Fruit fly (Drosophila melanogaster) whole organism, embryonic: Measurements from ENCODE around the gene Mgat4a.

ENCODE experiments used
- Adf1 ChIP-seq: fragments of 200-800 bp; sonication (Bioruptor generic); IDR thresholded peaks from 2 replicates; pipeline ENCODE4 v1.3.6; 2022; ENCODE audit warnings: missing biosample characterization, missing genetic modification characterization
- Atf-2 ChIP-seq: fragments of 200-800 bp; sonication (Bioruptor generic); optimal IDR thresholded peaks from 2 replicates; lab custom pipeline; 2016; ENCODE audit warnings: missing biosample characterization, missing genetic modification characterization
- CG10267 ChIP-seq: fragments of 200-800 bp; sonication (Bioruptor generic); optimal IDR thresholded peaks from 2 replicates; lab custom pipeline; 2018; ENCODE audit warnings: missing biosample characterization, mild to moderate bottlenecking, missing genetic modification characterization, moderate library complexity
- CG10979 ChIP-seq: fragments of 200-800 bp; sonication (Bioruptor generic); optimal IDR thresholded peaks from 2 replicates; lab custom pipeline; 2018; ENCODE audit warnings: missing biosample characterization, mild to moderate bottlenecking, missing genetic modification characterization, moderate library complexity
- CG11093 ChIP-seq: fragments of 200-800 bp; sonication (Bioruptor generic); IDR thresholded peaks from 3 replicates; pipeline ENCODE4 v1.3.6; 2022; ENCODE audit warnings: missing biosample characterization, missing genetic modification characterization
- CG12071 ChIP-seq: fragments of 200-800 bp; sonication (Bioruptor generic); optimal IDR thresholded peaks from 3 replicates; lab custom pipeline; 2018; ENCODE audit warnings: missing biosample characterization, mild to moderate bottlenecking, missing genetic modification characterization
- CG12155 ChIP-seq: fragments of 200-800 bp; sonication (Bioruptor generic); optimal IDR thresholded peaks from 3 replicates; lab custom pipeline; 2016; ENCODE audit warnings: missing biosample characterization, missing genetic modification characterization
- CG13287 ChIP-seq: fragments of 200-800 bp; sonication (Bioruptor generic); IDR thresholded peaks from 2 replicates; pipeline ENCODE4 v1.3.6; 2022; ENCODE audit warnings: missing biosample characterization, missing genetic modification characterization; ENCODE audit not compliant: partially characterized antibody
- CG15073 ChIP-seq: fragments of 200-800 bp; sonication (Bioruptor generic); optimal IDR thresholded peaks from 2 replicates; lab custom pipeline; 2016; ENCODE audit warnings: missing biosample characterization, missing genetic modification characterization
- CG1602 ChIP-seq: fragments of 200-800 bp; sonication (Bioruptor generic); optimal IDR thresholded peaks from 3 replicates; lab custom pipeline; 2016; ENCODE audit warnings: missing biosample characterization, missing genetic modification characterization
- CG16863 ChIP-seq: fragments of 200-800 bp; sonication (Bioruptor generic); optimal IDR thresholded peaks from 3 replicates; lab custom pipeline; 2016; ENCODE audit warnings: missing biosample characterization, missing genetic modification characterization
- CG1792 ChIP-seq: fragments of 200-800 bp; sonication (Bioruptor generic); optimal IDR thresholded peaks from 2 replicates; lab custom pipeline; 2016; ENCODE audit warnings: missing biosample characterization, missing genetic modification characterization
- CG18262 ChIP-seq: fragments of 200-800 bp; optimal IDR thresholded peaks from 3 replicates; lab custom pipeline; 2019; ENCODE audit warnings: missing biosample characterization, mild to moderate bottlenecking, missing genetic modification characterization, moderate library complexity
- CG34376 ChIP-seq: fragments of 200-800 bp; sonication (Bioruptor generic); optimal IDR thresholded peaks from 2 replicates; lab custom pipeline; 2018; ENCODE audit warnings: missing biosample characterization, mild to moderate bottlenecking, missing genetic modification characterization
- CG34422 ChIP-seq: fragments of 200-800 bp; sonication (Bioruptor generic); IDR thresholded peaks from 3 replicates; pipeline ENCODE4 v1.3.6; 2022; ENCODE audit warnings: missing biosample characterization, missing genetic modification characterization
- CG3847 ChIP-seq: fragments of 200-800 bp; sonication (Bioruptor generic); IDR thresholded peaks from 2 replicates; pipeline ENCODE4 v1.3.6; 2022; ENCODE audit warnings: missing biosample characterization, missing genetic modification characterization
- CG42726 ChIP-seq: fragments of 200-800 bp; sonication (Bioruptor generic); IDR thresholded peaks from 2 replicates; pipeline ENCODE4 v1.3.6; 2022; ENCODE audit warnings: missing biosample characterization, missing genetic modification characterization; ENCODE audit not compliant: partially characterized antibody
- CG4282 ChIP-seq: fragments of 200-800 bp; sonication (Bioruptor generic); optimal IDR thresholded peaks from 2 replicates; lab custom pipeline; 2016; ENCODE audit warnings: missing biosample characterization, missing genetic modification characterization
- CG6683 ChIP-seq: fragments of 200-800 bp; sonication (Bioruptor generic); optimal IDR thresholded peaks from 2 replicates; lab custom pipeline; 2017; ENCODE audit warnings: missing biosample characterization, mild to moderate bottlenecking, missing genetic modification characterization, missing genetic modification reagents
- CG7987 ChIP-seq: fragments of 200-800 bp; sonication (Bioruptor generic); optimal IDR thresholded peaks from 2 replicates; lab custom pipeline; 2018; ENCODE audit warnings: missing biosample characterization, mild to moderate bottlenecking, missing genetic modification characterization, moderate library complexity
- CG9437 ChIP-seq: fragments of 200-800 bp; sonication (Bioruptor generic); optimal IDR thresholded peaks from 2 replicates; lab custom pipeline; 2018; ENCODE audit warnings: missing biosample characterization, mild to moderate bottlenecking, missing genetic modification characterization
- CG9817 ChIP-seq: fragments of 200-800 bp; sonication (Bioruptor generic); optimal IDR thresholded peaks from 2 replicates; lab custom pipeline; 2018; ENCODE audit warnings: missing biosample characterization, mild to moderate bottlenecking, missing genetic modification characterization, moderate library complexity
- Drgx ChIP-seq: fragments of 200-800 bp; sonication (Bioruptor generic); IDR thresholded peaks from 2 replicates; pipeline ENCODE4 v1.3.6; 2022; ENCODE audit warnings: missing biosample characterization, missing genetic modification characterization
- Hsf ChIP-seq: fragments of 200-800 bp; sonication (Bioruptor generic); optimal IDR thresholded peaks from 3 replicates; lab custom pipeline; 2016; ENCODE audit warnings: missing biosample characterization, missing genetic modification characterization
- Mad ChIP-seq: fragments of 200-800 bp; sonication (Bioruptor generic); optimal IDR thresholded peaks from 2 replicates; lab custom pipeline; 2016; ENCODE audit warnings: missing biosample characterization, missing genetic modification characterization
- Max ChIP-seq: fragments of 200-800 bp; sonication (Bioruptor generic); optimal IDR thresholded peaks from 2 replicates; lab custom pipeline; 2016; ENCODE audit warnings: missing biosample characterization, mild to moderate bottlenecking, missing genetic modification characterization
- Neu2 ChIP-seq: fragments of 200-800 bp; sonication (Bioruptor generic); optimal IDR thresholded peaks from 3 replicates; lab custom pipeline; 2016; ENCODE audit warnings: missing biosample characterization, missing genetic modification characterization, borderline replicate concordance
- Nf-YA ChIP-seq: fragments of 200-800 bp; sonication (Bioruptor generic); IDR thresholded peaks from 2 replicates; pipeline ENCODE4 v1.3.6; 2022; ENCODE audit warnings: missing biosample characterization, missing genetic modification characterization
- Rfx ChIP-seq: fragments of 200-800 bp; sonication (Bioruptor generic); IDR thresholded peaks from 2 replicates; pipeline ENCODE4 v1.3.6; 2022; ENCODE audit warnings: missing biosample characterization, missing genetic modification characterization
- Side ChIP-seq: fragments of 200-800 bp; sonication (Bioruptor generic); optimal IDR thresholded peaks from 2 replicates; lab custom pipeline; 2016; ENCODE audit warnings: missing biosample characterization, missing genetic modification characterization
- Sry-β ChIP-seq: fragments of 200-800 bp; sonication (Bioruptor generic); optimal IDR thresholded peaks from 2 replicates; lab custom pipeline; 2018; ENCODE audit warnings: missing biosample characterization, mild to moderate bottlenecking, missing genetic modification characterization, moderate library complexity
- Trl ChIP-seq, 3 experiments: fragments of >200 bp in 2 of 3; fragments of 200-800 bp in 1 of 3; sonication (Bioruptor generic) in 1 of 3; optimal IDR thresholded peaks; 2 replicates in 1 of 3; 3 replicates in 2 of 3; lab custom pipeline; 2016 to 2017; ENCODE audit warnings: missing biosample characterization in 1 of 3, missing genetic modification characterization in 1 of 3
- Vsx1 ChIP-seq: fragments of 200-800 bp; sonication (Bioruptor generic); optimal IDR thresholded peaks from 2 replicates; lab custom pipeline; 2017; ENCODE audit warnings: missing biosample characterization, mild to moderate bottlenecking, missing genetic modification characterization, missing genetic modification reagents
- bab2 ChIP-seq: fragments of 200-800 bp; sonication (Bioruptor generic); optimal IDR thresholded peaks from 2 replicates; lab custom pipeline; 2016; ENCODE audit warnings: missing biosample characterization, missing genetic modification characterization
- corto ChIP-seq: fragments of 200-800 bp; sonication (Bioruptor generic); optimal IDR thresholded peaks from 2 replicates; lab custom pipeline; 2016; ENCODE audit warnings: missing biosample characterization, mild to moderate bottlenecking, missing genetic modification characterization, moderate library complexity
- crp ChIP-seq, 2 experiments: fragments of 200-800 bp; sonication (Bioruptor generic); optimal IDR thresholded peaks; 2 replicates in 1 of 2; 3 replicates in 1 of 2; lab custom pipeline; 2017; ENCODE audit warnings: missing biosample characterization in 2 of 2, missing genetic modification characterization in 2 of 2, mild to moderate bottlenecking in 1 of 2, moderate library complexity in 1 of 2
- dmrt11E ChIP-seq: fragments of 200-800 bp; sonication (Bioruptor generic); optimal IDR thresholded peaks from 3 replicates; lab custom pipeline; 2018; ENCODE audit warnings: missing biosample characterization, mild to moderate bottlenecking, missing genetic modification characterization, moderate library complexity
- emc ChIP-seq: fragments of 200-800 bp; sonication (Bioruptor generic); optimal IDR thresholded peaks from 2 replicates; lab custom pipeline; 2016; ENCODE audit warnings: missing biosample characterization, missing genetic modification characterization
- esg ChIP-seq: fragments of 200-800 bp; sonication (Bioruptor generic); conservative IDR thresholded peaks from 2 replicates; pipeline ENCODE4 v1.3.6; 2022; ENCODE audit warnings: missing biosample characterization, missing genetic modification characterization
- ftz-f1 ChIP-seq: fragments of 200-800 bp; sonication (Bioruptor generic); optimal IDR thresholded peaks from 2 replicates; lab custom pipeline; 2016; ENCODE audit warnings: missing biosample characterization, missing genetic modification characterization
- gfzf ChIP-seq: fragments of 200-800 bp; sonication (Bioruptor generic); optimal IDR thresholded peaks from 2 replicates; lab custom pipeline; 2016; ENCODE audit warnings: missing biosample characterization, mild to moderate bottlenecking, missing genetic modification characterization, moderate library complexity
- hkb ChIP-seq, 2 experiments: fragments of 200-800 bp in 1 of 2; fragments of >200 bp in 1 of 2; sonication (Bioruptor generic) in 1 of 2; IDR thresholded peaks in 1 of 2; optimal IDR thresholded peaks in 1 of 2; 2 replicates each; pipeline versions ENCODE4 v1.3.6 to Lab custom; 2017 to 2022; ENCODE audit warnings: missing biosample characterization in 1 of 2, missing genetic modification characterization in 1 of 2
- lilli ChIP-seq: fragments of 200-800 bp; sonication (Bioruptor generic); optimal IDR thresholded peaks from 3 replicates; lab custom pipeline; 2016; ENCODE audit warnings: missing biosample characterization, missing genetic modification characterization
- pita ChIP-seq: fragments of 200-800 bp; sonication (Bioruptor generic); optimal IDR thresholded peaks from 2 replicates; lab custom pipeline; 2017; ENCODE audit warnings: missing biosample characterization, mild to moderate bottlenecking, missing genetic modification characterization
- ranshi ChIP-seq: fragments of 200-800 bp; sonication (Bioruptor generic); IDR thresholded peaks from 2 replicates; pipeline ENCODE4 v1.3.6; 2022; ENCODE audit warnings: missing biosample characterization, missing genetic modification characterization
- row ChIP-seq: fragments of 200-800 bp; sonication (Bioruptor generic); IDR thresholded peaks from 3 replicates; pipeline ENCODE4 v1.3.6; 2022; ENCODE audit warnings: missing biosample characterization, missing genetic modification characterization
- sr ChIP-seq: fragments of 200-800 bp; sonication (Bioruptor generic); IDR thresholded peaks from 3 replicates; pipeline ENCODE4 v1.3.6; 2022; ENCODE audit warnings: missing biosample characterization, missing genetic modification characterization
- stc ChIP-seq: fragments of 200-800 bp; sonication (Bioruptor generic); IDR thresholded peaks from 2 replicates; pipeline ENCODE4 v1.3.6; 2022; ENCODE audit warnings: missing biosample characterization, missing genetic modification characterization
- wek ChIP-seq: fragments of 200-800 bp; sonication (Bioruptor generic); optimal IDR thresholded peaks from 3 replicates; lab custom pipeline; 2018; ENCODE audit warnings: missing biosample characterization, mild to moderate bottlenecking, missing genetic modification characterization, moderate library complexity
- yki ChIP-seq: fragments of >200 bp; optimal IDR thresholded peaks from 3 replicates; lab custom pipeline; 2018

The Mgat4a gene

DNA sequence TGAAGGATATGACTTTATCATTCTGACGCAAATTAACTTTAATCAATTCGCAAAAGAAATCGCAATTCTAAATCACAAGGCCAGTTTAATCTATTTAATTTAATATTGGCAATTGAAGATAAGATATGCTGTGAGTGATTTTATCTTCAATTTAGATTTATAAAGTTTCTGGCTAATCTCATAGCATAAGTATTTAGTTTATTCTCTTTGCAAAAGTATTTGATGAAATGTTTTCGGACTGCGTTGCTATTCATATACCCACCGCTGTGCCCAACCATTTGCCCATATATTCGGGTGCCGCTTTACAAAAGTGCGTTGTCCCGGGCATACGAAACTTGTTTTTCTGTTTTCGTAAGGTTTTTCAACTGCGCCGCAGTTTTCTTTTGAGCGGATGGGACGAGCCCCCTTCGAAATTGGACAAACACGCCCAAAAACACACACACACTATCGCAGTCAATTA is 23.2 kb downstream of the Mgat4a start (continued):
- TF ChIP-seq CG34376 (GFP tag; lab: Kevin White, UChicago) = peak; percentile 96
- TF ChIP-seq yki (lab: Kevin White, UChicago) = peak; percentile 16
- peak; percentile 95 for TF ChIP-seq CG12071 (GFP tag; lab: Kevin White, UChicago)
- peak; percentile 25; the same call in 1 of the 3 replicates for TF ChIP-seq sr (GFP tag; lab: Robert Waterston, UW)
- TF ChIP-seq gfzf (GFP tag; lab: Kevin White, UChicago) = no peak
- no peak for TF ChIP-seq CG42726
- peak; percentile 66 for TF ChIP-seq Adf1 (GFP tag; lab: Robert Waterston, UW)
- peak; percentile 68 for TF ChIP-seq CG4282
- TF ChIP-seq Max (GFP tag; lab: Kevin White, UChicago) = peak; percentile 97
- peak; percentile 51 for TF ChIP-seq ftz-f1 (GFP tag; lab: Kevin White, UChicago)
- TF ChIP-seq CG3847 (GFP tag; lab: Robert Waterston, UW) = peak; percentile 92
- peak; percentile 96 for TF ChIP-seq Hsf (GFP tag; lab: Kevin White, UChicago)
- TF ChIP-seq Mad (GFP tag; lab: Kevin White, UChicago) = peak; percentile 93
- peak; percentile 81 for TF ChIP-seq CG34422 (GFP tag; lab: Robert Waterston, UW)
- TF ChIP-seq CG7987 (GFP tag; lab: Kevin White, UChicago) = peak; percentile 88
- TF ChIP-seq row = peak; percentile 95
- TF ChIP-seq dmrt11E = peak; percentile 98
- TF ChIP-seq CG9437 = peak; percentile 96
- no peak for TF ChIP-seq corto (GFP tag; lab: Kevin White, UChicago)
- TF ChIP-seq CG6683 (GFP tag; lab: Kevin White, UChicago) = peak; percentile 93
- TF ChIP-seq CG1602 (GFP tag; lab: Kevin White, UChicago) = peak; percentile 95
- TF ChIP-seq pita (GFP tag; lab: Kevin White, UChicago) = no peak
- TF ChIP-seq emc (GFP tag; lab: Kevin White, UChicago) = peak; percentile 71
- peak; percentile 86 for TF ChIP-seq Nf-YA
- peak; percentile 64 for TF ChIP-seq Sry-β (GFP tag; lab: Kevin White, UChicago)
- TF ChIP-seq hkb (optimal IDR thresholded peaks at IDR 0.05; lab: Kevin White, UChicago) = no peak
- TF ChIP-seq hkb (GFP tag; IDR thresholded peaks at IDR 0.05; lab: Robert Waterston, UW) = peak; percentile 92
- peak; percentile 93 for TF ChIP-seq CG12155
- TF ChIP-seq Rfx (GFP tag; lab: Robert Waterston, UW) = peak; percentile 90; the same call in 1 of the 2 replicates
- TF ChIP-seq CG13287 (GFP tag; lab: Robert Waterston, UW) = no peak; the same call in 1 of the 2 replicates
- no peak for TF ChIP-seq Trl (optimal IDR thresholded peaks at IDR 0.05; lab: Kevin White, UChicago)
- peak; percentile 88 for TF ChIP-seq Trl (GFP tag; optimal IDR thresholded peaks at IDR 0.05; lab: Kevin White, UChicago)
- TF ChIP-seq CG11093 = peak; percentile 90
- peak; percentile 56 for TF ChIP-seq Drgx (GFP tag; lab: Robert Waterston, UW)
- peak; percentile 93 for TF ChIP-seq Atf-2 (GFP tag; lab: Kevin White, UChicago)
- TF ChIP-seq CG16863 = peak; percentile 94
- TF ChIP-seq Side (GFP tag; lab: Kevin White, UChicago) = peak; percentile 92
- TF ChIP-seq esg = peak; percentile 91
- peak; percentile 88 for TF ChIP-seq ranshi
- TF ChIP-seq Neu2 (GFP tag; lab: Kevin White, UChicago) = peak; percentile 65
- peak; percentile 76 for TF ChIP-seq wek (GFP tag; lab: Kevin White, UChicago)
- TF ChIP-seq CG15073 (GFP tag; lab: Kevin White, UChicago) = peak; percentile 82
- peak; percentile 93 for TF ChIP-seq CG9817
- TF ChIP-seq CG10979 = peak; percentile 98
- peak in 1 of 2 experiments; percentile 49 for TF ChIP-seq crp (GFP tag; optimal IDR thresholded peaks at IDR 0.05; lab: Kevin White, UChicago)
- TF ChIP-seq CG10267 (tag; lab: Kevin White, UChicago) = peak; percentile 94
- TF ChIP-seq CG1792 (GFP tag; lab: Kevin White, UChicago) = peak; percentile 92
- TF ChIP-seq lilli (GFP tag; lab: Kevin White, UChicago) = peak; percentile 96
- TF ChIP-seq CG18262 (tag; lab: Kevin White, UChicago) = peak; percentile 99
- TF ChIP-seq bab2 (GFP tag; lab: Kevin White, UChicago) = peak; percentile 94
- peak; percentile 93 for TF ChIP-seq stc (GFP tag; lab: Robert Waterston, UW)
- TF ChIP-seq Vsx1 (GFP tag; lab: Kevin White, UChicago) = peak; percentile 93
